Worm (Caenorhabditis elegans) whole organism, midembryonic: ENCODE data around the gene nspg-6.

Experiments
- T22C8.4 ChIP-seq: fragments of 200-800 bp; sonication (Bioruptor generic); IDR thresholded peaks from 2 replicates; pipeline ENCODE4 v1.3.6; 2022; ENCODE audit warnings: missing genetic modification characterization, missing compliant biosample characterization
- klf-2 ChIP-seq: fragments of 200-800 bp; sonication (Bioruptor generic); conservative IDR thresholded peaks from 2 replicates; pipeline ENCODE4 v1.3.6; 2022; ENCODE audit warnings: missing genetic modification reagents, missing genetic modification characterization, missing compliant biosample characterization
- ref-1 ChIP-seq: fragments of 200-800 bp; sonication (Bioruptor generic); conservative IDR thresholded peaks from 2 replicates; pipeline ENCODE4 v1.3.6; 2022; ENCODE audit warnings: missing genetic modification reagents, missing genetic modification characterization, missing compliant biosample characterization

DNA sequence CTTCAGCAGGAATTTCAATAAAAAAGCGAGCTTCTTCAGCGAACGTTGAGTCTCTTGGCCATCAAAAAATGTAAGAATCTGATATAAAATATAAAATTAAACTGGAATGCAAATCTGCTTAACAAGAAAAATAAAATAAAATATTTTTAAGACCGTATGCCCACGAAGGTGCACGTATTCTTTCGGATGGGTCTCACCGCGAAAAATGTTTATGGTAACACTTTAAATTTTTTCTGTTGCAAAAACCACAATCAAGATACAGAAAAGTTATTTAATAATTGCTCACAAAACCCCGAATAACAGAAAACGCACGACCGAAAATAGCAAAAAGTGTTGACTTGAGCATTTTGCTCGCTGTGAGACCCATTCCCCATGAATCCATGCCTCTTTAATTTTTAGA is 24.4 kb upstream of the nspg-6 start:
- TF ChIP-seq klf-2 (GFP tag; lab: Robert Waterston, UW) (no peak), ref-1 (GFP tag; lab: Robert Waterston, UW) (no peak), T22C8.4 (GFP tag; lab: Robert Waterston, UW) (no peak)
